Worm (Caenorhabditis elegans): ENCODE data around the gene xbp-1.

xbp-1 gene

DNA sequence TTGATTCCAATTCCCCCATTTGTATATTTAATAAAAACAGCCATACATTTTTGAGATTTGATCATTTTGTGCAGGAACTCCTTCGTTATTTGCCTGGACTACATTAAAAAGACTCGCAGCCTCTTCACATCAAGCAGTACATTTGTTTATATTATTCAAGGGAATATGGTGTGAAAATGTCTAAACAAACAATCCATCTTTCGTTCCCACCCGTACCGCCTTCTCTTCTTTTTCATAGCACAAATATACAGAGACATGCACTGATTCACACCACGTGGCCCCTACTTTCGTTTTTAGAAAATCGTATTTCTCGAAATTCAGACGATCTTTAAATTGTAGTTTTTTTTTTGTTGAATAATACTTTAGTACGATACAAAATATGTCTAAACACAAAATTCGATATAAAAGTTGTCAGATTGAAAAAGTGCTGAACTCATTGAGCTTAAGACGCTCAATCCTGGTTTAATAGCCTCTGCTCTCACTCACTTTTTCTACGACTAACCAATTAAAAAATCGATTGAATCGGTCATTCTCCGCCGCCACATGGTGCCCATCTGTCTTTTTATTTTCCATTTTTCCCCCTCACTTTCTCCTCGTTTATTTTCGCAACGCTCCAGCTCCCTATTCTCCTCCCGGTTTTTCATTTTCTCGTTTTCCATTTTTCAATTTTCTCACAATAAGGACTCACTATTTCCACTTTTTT lies 1.8 kb downstream of the xbp-1 start (continued):
- TF ChIP-seq ctbp-1 (GFP tag; IDR thresholded peaks at IDR 0.05) (peak; percentile 81), hmg-1.1 (GFP tag; IDR thresholded peaks at IDR 0.05) (peak; percentile 52), F37D6.2 (tag; optimal IDR thresholded peaks at IDR 0.05) (peak; percentile 45), ceh-20 (GFP tag; IDR thresholded peaks at IDR 0.05) (peak; percentile 15; the same call in 1 of the 2 replicates), mdt-29 (GFP tag; IDR thresholded peaks at IDR 0.05) (0 out of 2 replicates have a peak, but pooled peaks have one; percentile 51), Y75B8A.6 (GFP tag; IDR thresholded peaks at IDR 0.05) (peak; percentile 56; the same call in 1 of the 2 replicates), set-16 (GFP tag; IDR thresholded peaks at IDR 0.05) (no peak), jun-1 (tag; optimal IDR thresholded peaks at IDR 0.05) (peak; percentile 63), unc-39 (tag; optimal IDR thresholded peaks at IDR 0.05) (no peak), nhr-76 (tag; optimal IDR thresholded peaks at IDR 0.05) (peak; percentile 16), lin-15B (tag; optimal IDR thresholded peaks at IDR 0.05) (no peak), ceh-28 (tag; optimal IDR thresholded peaks at IDR 0.05) (no peak), ceh-44 (GFP tag; IDR thresholded peaks at IDR 0.05) (no peak), aha-1 (tag) (peak; percentile 99), dmd-6 (GFP tag; IDR thresholded peaks at IDR 0.05) (peak; percentile 30; the same call in 1 of the 2 replicates), snpc-4 (tag; optimal IDR thresholded peaks at IDR 0.05) (no peak), unc-130 (GFP tag; optimal IDR thresholded peaks at IDR 0.05) (peak; percentile 24), nhr-25 (tag; optimal IDR thresholded peaks at IDR 0.05; ENCODE audit: borderline replicate concordance, insufficient read depth) (no peak), ztf-11 (tag; optimal IDR thresholded peaks at IDR 0.05) (no peak), cey-2 (tag; optimal IDR thresholded peaks at IDR 0.05; ENCODE audit: borderline replicate concordance, insufficient read depth) (no peak), nhr-6 (tag; optimal IDR thresholded peaks at IDR 0.05) (peak; percentile 34), fkh-10 (GFP tag; optimal IDR thresholded peaks at IDR 0.05) (no peak), ceh-62 (tag; optimal IDR thresholded peaks at IDR 0.05) (no peak), ceh-82 (tag; optimal IDR thresholded peaks at IDR 0.05) (no peak), F26F4.8 (GFP tag; conservative IDR thresholded peaks at IDR 0.05) (no peak), nhr-28 (tag; optimal IDR thresholded peaks at IDR 0.05) (no peak), ZK546.5 (tag; optimal IDR thresholded peaks at IDR 0.05) (no peak), nhr-11 (tag; optimal IDR thresholded peaks at IDR 0.05) (no peak), egl-27 (tag; optimal IDR thresholded peaks at IDR 0.05) (no peak), dpl-1 (GFP tag; optimal IDR thresholded peaks at IDR 0.05) (no peak), T26A8.4 (GFP tag; IDR thresholded peaks at IDR 0.05) (peak; percentile 97), Y5F2A.4 (GFP tag; optimal IDR thresholded peaks at IDR 0.05) (peak; percentile 54), zag-1 (tag; optimal IDR thresholded peaks at IDR 0.05) (no peak), nhr-237 (tag; optimal IDR thresholded peaks at IDR 0.05) (no peak), arid-1 (GFP tag; conservative IDR thresholded peaks at IDR 0.05) (peak; percentile 84), madf-9 (GFP tag; conservative IDR thresholded peaks at IDR 0.05) (0 out of 2 replicates have a peak, but pooled peaks have one; percentile 16), lin-38 (GFP tag; IDR thresholded peaks at IDR 0.05) (peak; percentile 67), F49E8.2 (tag; optimal IDR thresholded peaks at IDR 0.05; ENCODE audit: borderline replicate concordance) (no peak), ama-1 (optimal IDR thresholded peaks at IDR 0.05) (peak; percentile 95), snpc-1.2 (GFP tag; IDR thresholded peaks at IDR 0.05) (peak; percentile 71), hlh-30 (tag; optimal IDR thresholded peaks at IDR 0.05; ENCODE audit: insufficient read depth) (peak; percentile 37), lin-1 (GFP tag; IDR thresholded peaks at IDR 0.05) (peak; percentile 57), nhr-102 (tag; optimal IDR thresholded peaks at IDR 0.05) (peak; percentile 90), dmd-9 (GFP tag; IDR thresholded peaks at IDR 0.05) (no peak), egl-43 (GFP tag; IDR thresholded peaks at IDR 0.05) (no peak), unc-62 (GFP tag; optimal IDR thresholded peaks at IDR 0.05 in 1 of 2) (peak in 1 of 2 experiments; percentile 75), unc-62 (tag; optimal IDR thresholded peaks at IDR 0.05) (no peak), D1046.2 (GFP tag; IDR thresholded peaks at IDR 0.05) (no peak; the same call in 1 of the 2 replicates), tra-1 (GFP tag; IDR thresholded peaks at IDR 0.05) (0 out of 2 replicates have a peak, but pooled peaks have one; percentile 36), aly-2 (tag; optimal IDR thresholded peaks at IDR 0.05) (no peak)
